Worm (Caenorhabditis elegans): ENCODE results near the gene W02B12.16.

- TF ChIP-seq zag-1 (tag; optimal IDR thresholded peaks at IDR 0.05) = no peak
- TF ChIP-seq fos-1 (tag; optimal IDR thresholded peaks at IDR 0.05) = no peak
- TF ChIP-seq nhr-77 (tag; optimal IDR thresholded peaks at IDR 0.05) = no peak
- no peak for TF ChIP-seq nhr-67 (tag; optimal IDR thresholded peaks at IDR 0.05)
- TF ChIP-seq daf-12 (tag; optimal IDR thresholded peaks at IDR 0.05) = no peak
- TF ChIP-seq mdl-1 (tag; optimal IDR thresholded peaks at IDR 0.05) = no peak
- no peak for TF ChIP-seq tbx-2 (tag; optimal IDR thresholded peaks at IDR 0.05)
- TF ChIP-seq nhr-28 (tag; optimal IDR thresholded peaks at IDR 0.05) = no peak
- no peak for TF ChIP-seq unc-39 (tag; optimal IDR thresholded peaks at IDR 0.05)
These were observed 22.7 kb downstream of the W02B12.16 start for ce11 chrII:11453639-11454038.
